Fruit fly (Drosophila melanogaster): ENCODE measurements around the gene CG43446.

CG43446 gene

dm6 chr3R:20987836-20988235 is at the start of gene CG43446:
Gene CG43446, minus strand, starts transcription at chr3R:20987936.
- TF ChIP-seq Hr78 (GFP tag; optimal IDR thresholded peaks at IDR 0.05) (no peak), jim (GFP tag; optimal IDR thresholded peaks at IDR 0.05) (no peak), woc (GFP tag; optimal IDR thresholded peaks at IDR 0.05) (no peak), CG32264 (GFP tag; optimal IDR thresholded peaks at IDR 0.05) (no peak), br (GFP tag; optimal IDR thresholded peaks at IDR 0.05) (no peak), dl (GFP tag; optimal IDR thresholded peaks at IDR 0.05; ENCODE audit: insufficient read depth in 1 of 2, partially characterized antibody in 2 of 2) (no peak), Dfd (GFP tag; optimal IDR thresholded peaks at IDR 0.05) (no peak), foxo (GFP tag; optimal IDR thresholded peaks at IDR 0.05) (no peak), usp (GFP tag; optimal IDR thresholded peaks at IDR 0.05) (no peak), Vsx2 (GFP tag; optimal IDR thresholded peaks at IDR 0.05; ENCODE audit: partially characterized antibody) (no peak), brk (GFP tag; optimal IDR thresholded peaks at IDR 0.05) (no peak), psq (GFP tag; optimal IDR thresholded peaks at IDR 0.05) (no peak)

DNA sequence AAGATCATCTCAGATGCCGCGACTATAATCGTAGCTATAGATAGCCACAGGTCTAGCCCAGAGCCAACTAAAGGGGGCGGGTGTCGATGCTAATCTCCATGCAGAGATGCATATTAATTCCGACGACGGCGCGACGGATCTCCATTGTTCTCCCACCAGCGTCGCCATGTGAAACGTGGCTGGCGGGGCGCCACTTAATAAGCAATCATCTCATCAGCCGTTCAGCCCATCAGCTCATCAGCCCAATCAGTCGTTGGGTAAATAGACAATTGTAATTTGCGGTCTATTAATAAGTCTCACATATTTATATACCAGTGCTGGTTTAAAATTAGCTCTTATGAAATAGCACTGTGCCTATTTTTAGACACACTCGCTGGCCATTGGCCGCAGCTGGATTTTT is 37.8 kb upstream of the CG43446 start:
- TF ChIP-seq usp (GFP tag; optimal IDR thresholded peaks at IDR 0.05) (no peak), Dif (GFP tag; optimal IDR thresholded peaks at IDR 0.05; ENCODE audit: partially characterized antibody) (no peak), lola (GFP tag; optimal IDR thresholded peaks at IDR 0.05) (no peak), jim (GFP tag; optimal IDR thresholded peaks at IDR 0.05) (no peak), HLH106 (tag; optimal IDR thresholded peaks at IDR 0.05) (no peak), Mio (GFP tag; optimal IDR thresholded peaks at IDR 0.05) (no peak), h (GFP tag; optimal IDR thresholded peaks at IDR 0.05) (no peak), Jra (GFP tag; optimal IDR thresholded peaks at IDR 0.05) (no peak), CG32264 (GFP tag; optimal IDR thresholded peaks at IDR 0.05) (no peak), Hr78 (GFP tag; optimal IDR thresholded peaks at IDR 0.05) (no peak), GATAd (GFP tag; optimal IDR thresholded peaks at IDR 0.05) (no peak), fru (GFP tag; optimal IDR thresholded peaks at IDR 0.05) (no peak)

dm6 chr3R:21023902-21024541 is 36.3 kb upstream of the CG43446 start, which contains the start of gene peg:
Gene peg, minus strand, starts transcription at chr3R:21024163.
- TF ChIP-seq Sp1 (GFP tag; optimal IDR thresholded peaks at IDR 0.05), result peak; percentile 72
- TF ChIP-seq Dif (GFP tag; optimal IDR thresholded peaks at IDR 0.05; ENCODE audit: partially characterized antibody), result no peak
- no peak for TF ChIP-seq Hr78 (GFP tag; optimal IDR thresholded peaks at IDR 0.05)
- no peak for TF ChIP-seq lola (GFP tag; optimal IDR thresholded peaks at IDR 0.05)
- peak; percentile 9 for TF ChIP-seq HLH106 (tag; optimal IDR thresholded peaks at IDR 0.05)
- TF ChIP-seq sage (GFP tag; optimal IDR thresholded peaks at IDR 0.05), result peak; percentile 9
- TF ChIP-seq dl (GFP tag; optimal IDR thresholded peaks at IDR 0.05; ENCODE audit: insufficient read depth in 1 of 2, partially characterized antibody in 2 of 2), result no peak
- TF ChIP-seq CG9705 (GFP tag; optimal IDR thresholded peaks at IDR 0.05), result no peak
- TF ChIP-seq woc (GFP tag; optimal IDR thresholded peaks at IDR 0.05), result no peak
- TF ChIP-seq OdsH (GFP tag; optimal IDR thresholded peaks at IDR 0.05), result no peak
- TF ChIP-seq foxo (GFP tag; optimal IDR thresholded peaks at IDR 0.05), result no peak
- TF ChIP-seq br (GFP tag; optimal IDR thresholded peaks at IDR 0.05), result peak; percentile 37
- no peak for TF ChIP-seq Mio (GFP tag; optimal IDR thresholded peaks at IDR 0.05)
- no peak for TF ChIP-seq dsf (GFP tag; optimal IDR thresholded peaks at IDR 0.05; ENCODE audit: borderline replicate concordance)
- no peak for TF ChIP-seq sv (GFP tag; optimal IDR thresholded peaks at IDR 0.05)
- peak; percentile 84 for TF ChIP-seq Rel (GFP tag; optimal IDR thresholded peaks at IDR 0.05)
- no peak for TF ChIP-seq Rel (tag; optimal IDR thresholded peaks at IDR 0.05)
- no peak for TF ChIP-seq Abd-B (GFP tag; optimal IDR thresholded peaks at IDR 0.05)
- TF ChIP-seq CrebA (GFP tag; optimal IDR thresholded peaks at IDR 0.05; ENCODE audit: borderline replicate concordance), result peak; percentile 68
- no peak for TF ChIP-seq Hnf4 (GFP tag; optimal IDR thresholded peaks at IDR 0.05)

- no peak for TF ChIP-seq N (GFP tag; optimal IDR thresholded peaks at IDR 0.05)
- no peak for TF ChIP-seq foxo (GFP tag; optimal IDR thresholded peaks at IDR 0.05)
- no peak for TF ChIP-seq Vsx2 (GFP tag; optimal IDR thresholded peaks at IDR 0.05; ENCODE audit: partially characterized antibody)
- no peak for TF ChIP-seq sage (GFP tag; optimal IDR thresholded peaks at IDR 0.05)
- TF ChIP-seq Mio (GFP tag; optimal IDR thresholded peaks at IDR 0.05), result no peak
- no peak for TF ChIP-seq fru (GFP tag; optimal IDR thresholded peaks at IDR 0.05)
- no peak for TF ChIP-seq Rel (GFP tag; optimal IDR thresholded peaks at IDR 0.05)
- TF ChIP-seq Rel (tag; optimal IDR thresholded peaks at IDR 0.05), result no peak
- TF ChIP-seq Hr83 (GFP tag; optimal IDR thresholded peaks at IDR 0.05; ENCODE audit: poor library complexity, severe bottlenecking), result no peak
- no peak for TF ChIP-seq sv (GFP tag; optimal IDR thresholded peaks at IDR 0.05)
- no peak for TF ChIP-seq Hnf4 (GFP tag; optimal IDR thresholded peaks at IDR 0.05)
- no peak for TF ChIP-seq woc (GFP tag; optimal IDR thresholded peaks at IDR 0.05)
- TF ChIP-seq dsf (GFP tag; optimal IDR thresholded peaks at IDR 0.05; ENCODE audit: borderline replicate concordance), result no peak
- TF ChIP-seq ey (GFP tag; optimal IDR thresholded peaks at IDR 0.05), result no peak
- no peak for TF ChIP-seq tai (GFP tag; optimal IDR thresholded peaks at IDR 0.05)
These were observed 35.2 kb upstream of the CG43446 start for dm6 chr3R:21022769-21023517.

Measured in whole organism, wandering third instar larva.